Fruit fly (Drosophila melanogaster) whole organism, prepupa: ENCODE measurements around the gene spen.

ENCODE experiments used
- Blimp-1 ChIP-seq: fragments of 200-800 bp; sonication (Bioruptor generic); optimal IDR thresholded peaks from 3 replicates; lab custom pipeline; 2017; ENCODE audit warnings: missing biosample characterization, missing genetic modification characterization, mild to moderate bottlenecking, moderate library complexity, missing genetic modification reagents
- CG10631 ChIP-seq: fragments of 200-800 bp; sonication (Bioruptor generic); optimal IDR thresholded peaks from 2 replicates; lab custom pipeline; 2016; ENCODE audit warnings: missing biosample characterization, missing genetic modification characterization
- CG10669 ChIP-seq: fragments of 200-800 bp; sonication (Bioruptor generic); optimal IDR thresholded peaks from 3 replicates; lab custom pipeline; 2018; ENCODE audit warnings: missing biosample characterization, mild to moderate bottlenecking, missing genetic modification characterization, moderate library complexity
- CG11294 ChIP-seq: fragments of 200-800 bp; sonication (Bioruptor generic); IDR thresholded peaks from 2 replicates; pipeline ENCODE4 v1.3.6; 2022; ENCODE audit warnings: missing biosample characterization, missing genetic modification characterization
- CG11762 ChIP-seq: fragments of 200-800 bp; sonication (Bioruptor generic); optimal IDR thresholded peaks from 3 replicates; lab custom pipeline; 2016; ENCODE audit warnings: missing biosample characterization, missing genetic modification characterization; ENCODE audit not compliant: insufficient read depth
- CG15336 ChIP-seq: fragments of 200-800 bp; sonication (Bioruptor generic); IDR thresholded peaks from 2 replicates; pipeline ENCODE4 v1.3.6; 2022; ENCODE audit warnings: missing biosample characterization, missing genetic modification characterization
- CG1621 ChIP-seq: fragments of 200-800 bp; sonication (Bioruptor generic); optimal IDR thresholded peaks from 3 replicates; lab custom pipeline; 2018; ENCODE audit warnings: missing biosample characterization, mild to moderate bottlenecking, missing genetic modification characterization
- CG16779 ChIP-seq: fragments of 200-800 bp; sonication (Bioruptor generic); optimal IDR thresholded peaks from 3 replicates; lab custom pipeline; 2017; ENCODE audit warnings: missing biosample characterization, mild to moderate bottlenecking, missing genetic modification characterization
- CG3032 ChIP-seq: fragments of 200-800 bp; optimal IDR thresholded peaks from 2 replicates; lab custom pipeline; 2019; ENCODE audit warnings: missing biosample characterization, mild to moderate bottlenecking, missing genetic modification characterization, moderate library complexity
- CG31627 ChIP-seq: fragments of 200-800 bp; sonication (Bioruptor generic); optimal IDR thresholded peaks from 3 replicates; lab custom pipeline; 2016; ENCODE audit warnings: missing biosample characterization, missing genetic modification characterization
- CG32006 ChIP-seq: fragments of 200-800 bp; sonication (Bioruptor generic); optimal IDR thresholded peaks from 3 replicates; lab custom pipeline; 2017; ENCODE audit warnings: missing biosample characterization, mild to moderate bottlenecking, missing genetic modification characterization
- CG34406 ChIP-seq: fragments of 200-800 bp; sonication (Bioruptor generic); optimal IDR thresholded peaks from 3 replicates; lab custom pipeline; 2016; ENCODE audit warnings: missing biosample characterization, missing genetic modification characterization
- CG3919 ChIP-seq: fragments of 200-800 bp; sonication (Bioruptor generic); optimal IDR thresholded peaks from 3 replicates; lab custom pipeline; 2016; ENCODE audit warnings: missing biosample characterization, missing genetic modification characterization
- CG4318 ChIP-seq: fragments of 200-800 bp; sonication (Bioruptor generic); optimal IDR thresholded peaks from 3 replicates; lab custom pipeline; 2017; ENCODE audit warnings: missing biosample characterization, mild to moderate bottlenecking, missing genetic modification characterization
- CG6163 ChIP-seq: fragments of 200-800 bp; sonication (Bioruptor generic); IDR thresholded peaks from 3 replicates; pipeline ENCODE4 v1.3.6; 2022; ENCODE audit warnings: missing biosample characterization, missing genetic modification characterization
- CG6276 ChIP-seq: fragments of 200-800 bp; sonication (Bioruptor generic); optimal IDR thresholded peaks from 2 replicates; lab custom pipeline; 2017; ENCODE audit warnings: missing biosample characterization, mild to moderate bottlenecking, missing genetic modification characterization
- CG6792 ChIP-seq: fragments of 200-800 bp; sonication (Bioruptor generic); optimal IDR thresholded peaks from 3 replicates; lab custom pipeline; 2016; ENCODE audit warnings: missing biosample characterization, missing genetic modification characterization
- CG6808 ChIP-seq: fragments of 200-800 bp; sonication (Bioruptor generic); optimal IDR thresholded peaks from 3 replicates; lab custom pipeline; 2017; ENCODE audit warnings: missing biosample characterization, missing genetic modification characterization, mild to moderate bottlenecking, moderate library complexity, missing genetic modification reagents
- CG6854 ChIP-seq: fragments of 200-800 bp; sonication (Bioruptor generic); optimal IDR thresholded peaks from 2 replicates; lab custom pipeline; 2017; ENCODE audit warnings: missing biosample characterization, mild to moderate bottlenecking, missing genetic modification characterization
- CG7368 ChIP-seq: fragments of 200-800 bp; sonication (Bioruptor generic); optimal IDR thresholded peaks from 3 replicates; lab custom pipeline; 2016; ENCODE audit warnings: missing biosample characterization, missing genetic modification characterization
- CG8119 ChIP-seq: fragments of 200-800 bp; sonication (Bioruptor generic); IDR thresholded peaks from 3 replicates; pipeline ENCODE4 v1.3.6; 2022; ENCODE audit warnings: missing biosample characterization, missing genetic modification characterization
- CG9139 ChIP-seq: fragments of 200-800 bp; sonication (Bioruptor generic); optimal IDR thresholded peaks from 3 replicates; lab custom pipeline; 2017; ENCODE audit warnings: missing biosample characterization, mild to moderate bottlenecking, missing genetic modification characterization
- Eip75B ChIP-seq: fragments of 200-800 bp; sonication (Bioruptor generic); optimal IDR thresholded peaks from 3 replicates; lab custom pipeline; 2016; ENCODE audit warnings: missing biosample characterization, missing genetic modification characterization
- Eip93F ChIP-seq: fragments of 200-800 bp; sonication (Bioruptor generic); optimal IDR thresholded peaks from 2 replicates; lab custom pipeline; 2016; ENCODE audit warnings: missing biosample characterization, mild to moderate bottlenecking, missing genetic modification characterization
- Ets21C ChIP-seq: fragments of 200-800 bp; sonication (Bioruptor generic); optimal IDR thresholded peaks from 3 replicates; lab custom pipeline; 2016; ENCODE audit warnings: missing biosample characterization, missing genetic modification characterization
- Ets96B ChIP-seq: fragments of 200-800 bp; optimal IDR thresholded peaks from 2 replicates; lab custom pipeline; 2019; ENCODE audit warnings: missing biosample characterization, mild to moderate bottlenecking, missing genetic modification characterization, moderate library complexity
- Hr38 ChIP-seq: sonication (Bioruptor generic); optimal IDR thresholded peaks from 2 replicates; lab custom pipeline; 2016; ENCODE audit warnings: missing biosample characterization, missing genetic modification characterization
- OdsH ChIP-seq: fragments of 200-800 bp; sonication (Bioruptor generic); optimal IDR thresholded peaks from 3 replicates; lab custom pipeline; 2016; ENCODE audit warnings: missing biosample characterization, missing genetic modification characterization
- Sox102F ChIP-seq: fragments of 200-800 bp; sonication (Bioruptor generic); optimal IDR thresholded peaks from 2 replicates; lab custom pipeline; 2016; ENCODE audit warnings: missing biosample characterization, mild to moderate bottlenecking, missing genetic modification characterization
- Sox14 ChIP-seq: fragments of 200-800 bp; sonication (Bioruptor generic); optimal IDR thresholded peaks from 3 replicates; lab custom pipeline; 2016; ENCODE audit warnings: missing biosample characterization, missing genetic modification characterization
- Sox15 ChIP-seq: fragments of 200-800 bp; sonication (Bioruptor generic); optimal IDR thresholded peaks from 3 replicates; lab custom pipeline; 2016; ENCODE audit warnings: missing biosample characterization, missing genetic modification characterization
- cyc ChIP-seq: fragments of 200-800 bp; sonication (Bioruptor generic); optimal IDR thresholded peaks from 3 replicates; lab custom pipeline; 2016; ENCODE audit warnings: missing biosample characterization, missing genetic modification characterization
- dac ChIP-seq: fragments of 200-800 bp; sonication (Bioruptor generic); optimal IDR thresholded peaks from 2 replicates; lab custom pipeline; 2017; ENCODE audit warnings: missing biosample characterization, mild to moderate bottlenecking, missing genetic modification characterization
- dsx ChIP-seq: fragments of 200-800 bp; optimal IDR thresholded peaks from 3 replicates; lab custom pipeline; 2019; ENCODE audit warnings: missing biosample characterization, mild to moderate bottlenecking, missing genetic modification characterization, moderate library complexity; ENCODE audit not compliant: poor library complexity, severe bottlenecking
- eg ChIP-seq: fragments of 200-800 bp; sonication (Bioruptor generic); IDR thresholded peaks from 3 replicates; pipeline ENCODE4 v1.3.6; 2022; ENCODE audit warnings: missing biosample characterization, missing genetic modification characterization
- esn ChIP-seq: fragments of 200-800 bp; sonication (Bioruptor generic); optimal IDR thresholded peaks from 2 replicates; lab custom pipeline; 2016; ENCODE audit warnings: missing biosample characterization, mild to moderate bottlenecking, missing genetic modification characterization, moderate library complexity
- fd85E ChIP-seq: fragments of 200-800 bp; sonication (Bioruptor generic); optimal IDR thresholded peaks from 3 replicates; lab custom pipeline; 2016; ENCODE audit warnings: missing biosample characterization, missing genetic modification characterization
- fkh ChIP-seq: fragments of 200-800 bp; sonication (Bioruptor generic); optimal IDR thresholded peaks from 3 replicates; lab custom pipeline; 2017; ENCODE audit warnings: missing biosample characterization, mild to moderate bottlenecking, missing genetic modification characterization, moderate library complexity
- lz ChIP-seq: fragments of 200-800 bp; sonication (Bioruptor generic); optimal IDR thresholded peaks from 3 replicates; lab custom pipeline; 2016; ENCODE audit warnings: missing biosample characterization, missing genetic modification characterization
- net ChIP-seq: fragments of 200-800 bp; sonication (Bioruptor generic); optimal IDR thresholded peaks from 3 replicates; lab custom pipeline; 2016; ENCODE audit warnings: missing biosample characterization, missing genetic modification characterization
- pdm3 ChIP-seq: fragments of 200-800 bp; sonication (Bioruptor generic); optimal IDR thresholded peaks from 3 replicates; lab custom pipeline; 2016; ENCODE audit warnings: missing biosample characterization, missing genetic modification characterization
- salr ChIP-seq, 2 experiments: fragments of 200-800 bp; sonication (Bioruptor generic); optimal IDR thresholded peaks; 3 replicates each; lab custom pipeline; 2016 to 2018; ENCODE audit warnings: missing biosample characterization in 2 of 2, missing genetic modification characterization in 2 of 2, mild to moderate bottlenecking in 1 of 2
- ss ChIP-seq, 2 experiments: fragments of 200-800 bp; sonication (Bioruptor generic); optimal IDR thresholded peaks; 2 replicates in 1 of 2; 3 replicates in 1 of 2; lab custom pipeline; 2017 to 2018; ENCODE audit warnings: mild to moderate bottlenecking in 2 of 2, missing biosample characterization in 2 of 2, missing genetic modification characterization in 2 of 2, moderate library complexity in 1 of 2
- svp ChIP-seq: fragments of 200-800 bp; sonication (Bioruptor generic); peaks from one replicate; lab custom pipeline; 2016; ENCODE audit warnings: missing biosample characterization, missing genetic modification characterization
- vri ChIP-seq: fragments of 200-800 bp; sonication (Bioruptor generic); optimal IDR thresholded peaks from 3 replicates; lab custom pipeline; 2016; ENCODE audit warnings: missing biosample characterization, mild to moderate bottlenecking, missing genetic modification characterization

The spen gene

dm6 chr2L:160581-161452 lies 2.0 kb downstream of the spen start (continued):
- TF ChIP-seq CG6163 (GFP tag; lab: Robert Waterston, UW) (no peak), cyc (GFP tag; lab: Kevin White, UChicago) (no peak), Eip93F (GFP tag; lab: Kevin White, UChicago) (peak; percentile 92), CG6854 (GFP tag; lab: Kevin White, UChicago) (peak; percentile 23), CG34406 (peak; percentile 54), CG32006 (GFP tag; lab: Kevin White, UChicago) (peak; percentile 87), Eip75B (GFP tag; lab: Kevin White, UChicago) (peak; percentile 88), Ets96B (peak; percentile 76), CG16779 (tag; lab: Kevin White, UChicago) (peak; percentile 95), Sox15 (GFP tag; lab: Kevin White, UChicago) (no peak), net (GFP tag; lab: Kevin White, UChicago) (peak; percentile 87), lz (peak; percentile 17), ss (GFP tag; optimal IDR thresholded peaks at IDR 0.05; lab: Kevin White, UChicago) (peak; percentile 94 to 97), CG6808 (peak; percentile 85), vri (GFP tag; lab: Kevin White, UChicago) (peak; percentile 91), Sox14 (GFP tag; lab: Kevin White, UChicago) (peak; percentile 77), CG10631 (GFP tag; lab: Kevin White, UChicago) (peak; percentile 70)

DNA sequence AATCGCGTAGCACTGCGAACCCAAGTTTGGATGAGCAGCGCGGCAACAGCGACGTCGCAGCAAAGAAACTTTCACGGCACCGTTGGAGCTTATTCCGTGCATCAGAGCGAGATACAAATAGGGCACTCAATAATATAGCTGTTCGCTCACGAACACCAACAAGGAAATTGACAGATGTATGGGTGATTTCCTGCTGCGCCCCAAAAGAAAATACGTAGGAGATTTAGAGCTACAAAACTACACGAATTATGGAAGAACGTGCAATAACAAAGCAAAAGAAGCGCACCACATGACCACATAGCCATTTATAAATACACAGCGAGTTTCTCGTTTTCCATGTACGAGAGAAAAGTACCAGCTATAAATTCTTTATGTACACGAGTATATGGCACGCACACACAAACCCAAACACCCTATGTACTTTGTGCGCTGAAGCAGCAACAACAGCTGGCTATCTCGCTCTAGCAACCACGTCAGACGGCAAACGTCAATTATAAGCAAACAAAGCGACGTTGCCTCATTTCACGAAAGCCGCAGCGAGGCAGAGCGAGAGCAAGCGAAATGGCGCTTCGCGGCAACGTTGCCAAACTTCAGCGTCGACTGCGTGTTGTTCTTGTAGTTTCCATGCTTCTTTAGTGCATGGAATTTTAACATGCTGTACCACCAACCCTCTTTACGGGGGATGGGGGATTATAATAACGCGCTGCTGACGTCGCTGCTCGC lies 2.8 kb downstream of the spen start:
- peak; percentile 65 for TF ChIP-seq fd85E (GFP tag; lab: Kevin White, UChicago)
- TF ChIP-seq Blimp-1 (GFP tag; lab: Kevin White, UChicago): peak; percentile 11
- TF ChIP-seq Sox102F (GFP tag; lab: Kevin White, UChicago): peak; percentile 34
- no peak for TF ChIP-seq CG4318 (GFP tag; lab: Kevin White, UChicago)
- TF ChIP-seq pdm3 (GFP tag; lab: Kevin White, UChicago): peak; percentile 20
- TF ChIP-seq CG7368 (GFP tag; lab: Kevin White, UChicago): no peak
- peak; percentile 28 for TF ChIP-seq Eip75B (GFP tag; lab: Kevin White, UChicago)
- no peak for TF ChIP-seq CG6792 (GFP tag; lab: Kevin White, UChicago)
- peak; percentile 58 for TF ChIP-seq dsx (GFP tag; lab: Kevin White, UChicago)
- TF ChIP-seq CG15336 (GFP tag; lab: Robert Waterston, UW): no peak
- TF ChIP-seq salr (GFP tag; optimal IDR thresholded peaks at IDR 0.05; lab: Kevin White, UChicago): peak; percentile 20 to 21
- TF ChIP-seq CG31627 (GFP tag; lab: Kevin White, UChicago): no peak
- no peak for TF ChIP-seq dac (GFP tag; lab: Kevin White, UChicago)
- TF ChIP-seq Hr38 (GFP tag; lab: Kevin White, UChicago): no peak
- TF ChIP-seq CG10631 (GFP tag; lab: Kevin White, UChicago): no peak
- TF ChIP-seq OdsH (GFP tag; lab: Kevin White, UChicago): no peak
- peak; percentile 74 for TF ChIP-seq vri (GFP tag; lab: Kevin White, UChicago)
- TF ChIP-seq eg (GFP tag; lab: Robert Waterston, UW): no peak
- no peak for TF ChIP-seq lz
- TF ChIP-seq CG6276 (GFP tag; lab: Kevin White, UChicago): peak; percentile 64
- no peak for TF ChIP-seq esn
- TF ChIP-seq CG1621: peak; percentile 49
- no peak for TF ChIP-seq cyc (GFP tag; lab: Kevin White, UChicago)
- TF ChIP-seq CG10669 (GFP tag; lab: Kevin White, UChicago): peak; percentile 21
- TF ChIP-seq Ets96B: peak; percentile 3
- peak; percentile 37 for TF ChIP-seq Ets21C
- TF ChIP-seq CG11294 (GFP tag; lab: Robert Waterston, UW): no peak
- no peak for TF ChIP-seq CG8119 (GFP tag; lab: Robert Waterston, UW)
- peak; percentile 99 for TF ChIP-seq fkh (GFP tag; lab: Kevin White, UChicago)
- TF ChIP-seq CG3919 (GFP tag; lab: Kevin White, UChicago): no peak
- no peak for TF ChIP-seq CG3032 (tag; lab: Kevin White, UChicago)
- no peak for TF ChIP-seq CG11762 (GFP tag; lab: Kevin White, UChicago)
- TF ChIP-seq CG32006 (GFP tag; lab: Kevin White, UChicago): peak; percentile 5
- no peak for TF ChIP-seq Sox15 (GFP tag; lab: Kevin White, UChicago)
- no peak for TF ChIP-seq CG9139 (GFP tag; lab: Kevin White, UChicago)
- TF ChIP-seq ss (GFP tag; optimal IDR thresholded peaks at IDR 0.05; lab: Kevin White, UChicago): peak; percentile 51 to 80
- peak; percentile 82 for TF ChIP-seq svp (GFP tag; lab: Kevin White, UChicago)
